Worm (Caenorhabditis elegans) whole organism, L1 larva: ENCODE results near the gene srh-213.

ENCODE experiments used
- ama-1 ChIP-seq: fragments of 150-350 bp; optimal IDR thresholded peaks from 2 replicates; lab custom pipeline; 2014
- fos-1 ChIP-seq: fragments of 150-350 bp; optimal IDR thresholded peaks from 2 replicates; lab custom pipeline; 2014; ENCODE audit warnings: missing biosample characterization, missing genetic modification characterization
- hpl-2 ChIP-seq: fragments of 150-350 bp; optimal IDR thresholded peaks from 2 replicates; lab custom pipeline; 2014; ENCODE audit warnings: missing biosample characterization, missing genetic modification reagents, missing genetic modification characterization
- lin-15B ChIP-seq: fragments of 150-350 bp; sonication (generic microtip); optimal IDR thresholded peaks from 3 replicates; lab custom pipeline; 2014; ENCODE audit warnings: missing biosample characterization, missing genetic modification characterization
- lsy-2 ChIP-seq, 2 experiments: fragments of 150-350 bp; optimal IDR thresholded peaks; 2 replicates each; lab custom pipeline; 2014; ENCODE audit warnings: missing biosample characterization in 2 of 2, missing genetic modification characterization in 2 of 2
- mab-9 ChIP-seq: fragments of 200-800 bp; sonication (Bioruptor generic); IDR thresholded peaks from 2 replicates; pipeline ENCODE4 v1.3.6; 2022; ENCODE audit warnings: missing genetic modification reagents, missing genetic modification characterization, missing compliant biosample characterization
- nhr-11 ChIP-seq: fragments of 150-350 bp; optimal IDR thresholded peaks from 2 replicates; lab custom pipeline; 2014; ENCODE audit warnings: missing biosample characterization, missing genetic modification characterization
- pqm-1 ChIP-seq: sonication (generic microtip); optimal IDR thresholded peaks from 3 replicates; lab custom pipeline; 2017; ENCODE audit warnings: missing biosample characterization, missing genetic modification characterization
- sox-4 ChIP-seq: sonication (generic microtip); optimal IDR thresholded peaks from 2 replicates; lab custom pipeline; 2016; ENCODE audit warnings: missing genetic modification characterization, missing compliant biosample characterization

DNA sequence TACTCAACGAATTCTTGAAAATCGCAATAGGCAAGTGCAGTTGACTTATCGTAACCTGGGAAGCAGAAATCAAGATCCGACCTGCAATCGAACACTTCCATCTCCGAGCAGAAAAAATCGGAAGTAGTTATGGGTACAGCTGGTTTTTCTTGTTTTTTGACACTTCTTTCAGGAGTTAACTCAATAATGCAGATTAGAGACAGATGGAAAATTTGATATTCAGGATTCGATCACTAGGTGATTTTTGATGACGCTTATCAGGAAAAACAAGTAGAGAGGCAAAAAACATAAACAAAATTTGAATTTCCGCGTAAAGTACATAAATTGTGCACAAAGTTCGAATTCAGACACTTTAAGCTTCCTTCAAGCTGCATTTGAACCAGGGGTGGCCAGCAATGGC lies 46.0 kb downstream of the srh-213 start, which contains the start of gene srw-130:
- TF ChIP-seq mab-9 (GFP tag; lab: Robert Waterston, UW): no peak
- TF ChIP-seq fos-1 (tag; lab: Kevin White, UChicago): no peak
- TF ChIP-seq nhr-11 (tag; lab: Kevin White, UChicago): no peak
- TF ChIP-seq lin-15B: no peak
- TF ChIP-seq pqm-1 (tag; lab: Kevin White, UChicago): no peak
- no peak for TF ChIP-seq lsy-2 (tag; optimal IDR thresholded peaks at IDR 0.05; lab: Kevin White, UChicago)
- TF ChIP-seq ama-1 (lab: Kevin White, UChicago): no peak
- TF ChIP-seq sox-4 (tag; lab: Kevin White, UChicago): no peak
- no peak for TF ChIP-seq hpl-2 (GFP tag; lab: Kevin White, UChicago)
